Fruit fly (Drosophila melanogaster) whole organism, prepupa: ENCODE measurements around the gene CG2747.

Experiments used
- Blimp-1 ChIP-seq: fragments of 200-800 bp; sonication (Bioruptor generic); optimal IDR thresholded peaks from 3 replicates; lab custom pipeline; 2017; ENCODE audit warnings: missing biosample characterization, missing genetic modification characterization, mild to moderate bottlenecking, moderate library complexity, missing genetic modification reagents
- CG10631 ChIP-seq: fragments of 200-800 bp; sonication (Bioruptor generic); optimal IDR thresholded peaks from 2 replicates; lab custom pipeline; 2016; ENCODE audit warnings: missing biosample characterization, missing genetic modification characterization
- CG11762 ChIP-seq: fragments of 200-800 bp; sonication (Bioruptor generic); optimal IDR thresholded peaks from 3 replicates; lab custom pipeline; 2016; ENCODE audit warnings: missing biosample characterization, missing genetic modification characterization; ENCODE audit not compliant: insufficient read depth
- CG1621 ChIP-seq: fragments of 200-800 bp; sonication (Bioruptor generic); optimal IDR thresholded peaks from 3 replicates; lab custom pipeline; 2018; ENCODE audit warnings: missing biosample characterization, mild to moderate bottlenecking, missing genetic modification characterization
- CG16779 ChIP-seq: fragments of 200-800 bp; sonication (Bioruptor generic); optimal IDR thresholded peaks from 3 replicates; lab custom pipeline; 2017; ENCODE audit warnings: missing biosample characterization, mild to moderate bottlenecking, missing genetic modification characterization
- CG31627 ChIP-seq: fragments of 200-800 bp; sonication (Bioruptor generic); optimal IDR thresholded peaks from 3 replicates; lab custom pipeline; 2016; ENCODE audit warnings: missing biosample characterization, missing genetic modification characterization
- CG34406 ChIP-seq: fragments of 200-800 bp; sonication (Bioruptor generic); optimal IDR thresholded peaks from 3 replicates; lab custom pipeline; 2016; ENCODE audit warnings: missing biosample characterization, missing genetic modification characterization
- CG6792 ChIP-seq: fragments of 200-800 bp; sonication (Bioruptor generic); optimal IDR thresholded peaks from 3 replicates; lab custom pipeline; 2016; ENCODE audit warnings: missing biosample characterization, missing genetic modification characterization
- CG6808 ChIP-seq: fragments of 200-800 bp; sonication (Bioruptor generic); optimal IDR thresholded peaks from 3 replicates; lab custom pipeline; 2017; ENCODE audit warnings: missing biosample characterization, missing genetic modification characterization, mild to moderate bottlenecking, moderate library complexity, missing genetic modification reagents
- CG6854 ChIP-seq: fragments of 200-800 bp; sonication (Bioruptor generic); optimal IDR thresholded peaks from 2 replicates; lab custom pipeline; 2017; ENCODE audit warnings: missing biosample characterization, mild to moderate bottlenecking, missing genetic modification characterization
- CG8319 ChIP-seq: fragments of 200-800 bp; sonication (Bioruptor generic); optimal IDR thresholded peaks from 3 replicates; lab custom pipeline; 2016; ENCODE audit warnings: missing biosample characterization, missing genetic modification characterization
- CG9139 ChIP-seq: fragments of 200-800 bp; sonication (Bioruptor generic); optimal IDR thresholded peaks from 3 replicates; lab custom pipeline; 2017; ENCODE audit warnings: missing biosample characterization, mild to moderate bottlenecking, missing genetic modification characterization
- Eip75B ChIP-seq: fragments of 200-800 bp; sonication (Bioruptor generic); optimal IDR thresholded peaks from 3 replicates; lab custom pipeline; 2016; ENCODE audit warnings: missing biosample characterization, missing genetic modification characterization
- Eip78C ChIP-seq: fragments of 200-800 bp; sonication (Bioruptor generic); peaks from one replicate; lab custom pipeline; 2016; ENCODE audit warnings: missing biosample characterization, missing genetic modification characterization
- Eip93F ChIP-seq: fragments of 200-800 bp; sonication (Bioruptor generic); optimal IDR thresholded peaks from 2 replicates; lab custom pipeline; 2016; ENCODE audit warnings: missing biosample characterization, mild to moderate bottlenecking, missing genetic modification characterization
- Ets21C ChIP-seq: fragments of 200-800 bp; sonication (Bioruptor generic); optimal IDR thresholded peaks from 3 replicates; lab custom pipeline; 2016; ENCODE audit warnings: missing biosample characterization, missing genetic modification characterization
- Ets96B ChIP-seq: fragments of 200-800 bp; optimal IDR thresholded peaks from 2 replicates; lab custom pipeline; 2019; ENCODE audit warnings: missing biosample characterization, mild to moderate bottlenecking, missing genetic modification characterization, moderate library complexity
- Hr39 ChIP-seq: fragments of 200-800 bp; sonication (Bioruptor generic); optimal IDR thresholded peaks from 2 replicates; lab custom pipeline; 2016; ENCODE audit warnings: missing biosample characterization, missing genetic modification characterization
- Hr4 ChIP-seq: fragments of 200-800 bp; sonication (Bioruptor generic); optimal IDR thresholded peaks from 3 replicates; lab custom pipeline; 2016; ENCODE audit warnings: missing biosample characterization, missing genetic modification characterization
- Lpt ChIP-seq: fragments of 200-800 bp; sonication (Bioruptor generic); optimal IDR thresholded peaks from 3 replicates; lab custom pipeline; 2016; ENCODE audit warnings: missing biosample characterization, missing genetic modification characterization
- OdsH ChIP-seq: fragments of 200-800 bp; sonication (Bioruptor generic); optimal IDR thresholded peaks from 3 replicates; lab custom pipeline; 2016; ENCODE audit warnings: missing biosample characterization, missing genetic modification characterization
- Sox14 ChIP-seq: fragments of 200-800 bp; sonication (Bioruptor generic); optimal IDR thresholded peaks from 3 replicates; lab custom pipeline; 2016; ENCODE audit warnings: missing biosample characterization, missing genetic modification characterization
- Sox15 ChIP-seq: fragments of 200-800 bp; sonication (Bioruptor generic); optimal IDR thresholded peaks from 3 replicates; lab custom pipeline; 2016; ENCODE audit warnings: missing biosample characterization, missing genetic modification characterization
- achi ChIP-seq: fragments of 200-800 bp; sonication (Bioruptor generic); optimal IDR thresholded peaks from 3 replicates; lab custom pipeline; 2016; ENCODE audit warnings: missing biosample characterization, missing genetic modification characterization
- cyc ChIP-seq: fragments of 200-800 bp; sonication (Bioruptor generic); optimal IDR thresholded peaks from 3 replicates; lab custom pipeline; 2016; ENCODE audit warnings: missing biosample characterization, missing genetic modification characterization
- dsx ChIP-seq: fragments of 200-800 bp; optimal IDR thresholded peaks from 3 replicates; lab custom pipeline; 2019; ENCODE audit warnings: missing biosample characterization, mild to moderate bottlenecking, missing genetic modification characterization, moderate library complexity; ENCODE audit not compliant: poor library complexity, severe bottlenecking
- eg ChIP-seq: fragments of 200-800 bp; sonication (Bioruptor generic); IDR thresholded peaks from 3 replicates; pipeline ENCODE4 v1.3.6; 2022; ENCODE audit warnings: missing biosample characterization, missing genetic modification characterization
- esn ChIP-seq: fragments of 200-800 bp; sonication (Bioruptor generic); optimal IDR thresholded peaks from 2 replicates; lab custom pipeline; 2016; ENCODE audit warnings: missing biosample characterization, mild to moderate bottlenecking, missing genetic modification characterization, moderate library complexity
- fd85E ChIP-seq: fragments of 200-800 bp; sonication (Bioruptor generic); optimal IDR thresholded peaks from 3 replicates; lab custom pipeline; 2016; ENCODE audit warnings: missing biosample characterization, missing genetic modification characterization
- fkh ChIP-seq: fragments of 200-800 bp; sonication (Bioruptor generic); optimal IDR thresholded peaks from 3 replicates; lab custom pipeline; 2017; ENCODE audit warnings: missing biosample characterization, mild to moderate bottlenecking, missing genetic modification characterization, moderate library complexity
- net ChIP-seq: fragments of 200-800 bp; sonication (Bioruptor generic); optimal IDR thresholded peaks from 3 replicates; lab custom pipeline; 2016; ENCODE audit warnings: missing biosample characterization, missing genetic modification characterization
- pdm3 ChIP-seq: fragments of 200-800 bp; sonication (Bioruptor generic); optimal IDR thresholded peaks from 3 replicates; lab custom pipeline; 2016; ENCODE audit warnings: missing biosample characterization, missing genetic modification characterization
- spab ChIP-seq: fragments of 200-800 bp; sonication (Bioruptor generic); optimal IDR thresholded peaks from 2 replicates; lab custom pipeline; 2017; ENCODE audit warnings: missing biosample characterization, mild to moderate bottlenecking, missing genetic modification characterization, missing genetic modification reagents
- svp ChIP-seq: fragments of 200-800 bp; sonication (Bioruptor generic); peaks from one replicate; lab custom pipeline; 2016; ENCODE audit warnings: missing biosample characterization, missing genetic modification characterization
- vri ChIP-seq: fragments of 200-800 bp; sonication (Bioruptor generic); optimal IDR thresholded peaks from 3 replicates; lab custom pipeline; 2016; ENCODE audit warnings: missing biosample characterization, mild to moderate bottlenecking, missing genetic modification characterization

The CG2747 gene

DNA sequence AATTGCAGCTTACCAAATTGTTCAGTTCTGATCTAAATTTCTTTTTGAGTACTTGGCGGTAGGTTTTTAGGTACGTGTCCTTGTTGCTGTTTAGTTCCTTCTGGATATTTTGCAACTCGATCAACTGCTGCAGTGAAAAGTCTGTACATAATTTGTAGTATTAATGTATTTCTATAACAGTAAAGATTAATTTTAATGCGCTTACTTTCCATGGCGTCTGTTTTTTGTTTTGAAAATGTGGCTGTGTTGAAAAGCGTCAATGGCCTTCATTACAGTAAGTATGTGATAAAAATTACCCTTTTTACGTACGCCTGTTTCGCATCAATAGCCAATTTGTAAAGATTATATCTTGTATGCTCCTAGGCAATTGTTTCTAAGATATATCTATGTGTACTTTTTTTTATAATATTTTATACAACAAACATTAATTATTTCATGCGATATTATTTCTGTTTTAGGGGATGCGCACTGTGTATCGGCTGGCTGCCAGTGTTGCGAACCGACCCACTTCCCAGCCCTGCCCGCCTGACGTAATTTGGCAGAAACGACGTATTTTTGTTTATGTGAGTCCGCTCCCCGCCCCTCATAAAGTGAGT lies 29.4 kb downstream of the CG2747 start, which contains the start of the genes Kmn2 and CG2698 (continued):
- TF ChIP-seq CG6792 (peak; percentile 96), CG16779 (peak; percentile 89), achi (GFP tag; lab: Kevin White, UChicago) (peak; percentile 96), cyc (GFP tag; lab: Kevin White, UChicago) (peak; percentile 95), Ets21C (GFP tag; lab: Kevin White, UChicago) (peak; percentile 91), CG10631 (GFP tag; lab: Kevin White, UChicago) (peak; percentile 97), pdm3 (GFP tag; lab: Kevin White, UChicago) (peak; percentile 94), Blimp-1 (GFP tag; lab: Kevin White, UChicago) (peak; percentile 90), CG8319 (GFP tag; lab: Kevin White, UChicago) (peak; percentile 95), OdsH (GFP tag; lab: Kevin White, UChicago) (peak; percentile 97), CG31627 (GFP tag; lab: Kevin White, UChicago) (peak; percentile 95), svp (peak; percentile 98), Lpt (GFP tag; lab: Kevin White, UChicago) (peak; percentile 88), Eip93F (peak; percentile 86), eg (GFP tag; lab: Robert Waterston, UW) (peak; percentile 97), Eip75B (peak; percentile 94)
- TF ChIP-seq, all 60 proteins: peak for 57

DNA sequence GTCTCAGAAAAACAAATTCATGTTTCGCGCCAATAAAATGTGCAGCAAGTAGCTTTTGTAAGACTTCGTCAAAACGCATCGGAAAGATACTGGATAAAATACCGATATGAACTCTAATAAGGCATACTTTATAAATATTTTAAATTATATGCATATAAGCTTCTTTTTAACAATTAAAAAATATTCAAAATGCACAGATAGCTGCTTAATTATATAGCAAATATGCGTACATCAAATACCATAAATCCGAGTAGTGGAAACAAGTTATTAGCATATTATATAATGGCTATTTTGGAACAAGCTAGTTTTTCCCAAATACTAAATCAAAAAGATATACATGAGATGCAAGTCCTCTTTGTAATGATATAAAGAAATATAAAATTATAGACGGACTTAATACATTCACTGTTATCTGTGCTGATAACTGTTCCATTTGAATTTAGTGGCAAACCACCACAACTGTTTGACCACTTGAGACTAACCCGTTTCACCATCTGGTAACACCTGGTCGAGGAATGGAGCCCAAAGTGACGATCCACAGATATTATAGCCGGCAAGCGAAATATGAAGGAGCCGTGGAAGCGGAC lies 31.0 kb downstream of the CG2747 start, which contains the start of gene PIG-H:
Gene PIG-H (plus strand): TSS at position 303 of the 587 bp plus-strand sequence.
- TF ChIP-seq Sox15 (GFP tag; lab: Kevin White, UChicago) = no peak
- TF ChIP-seq esn (GFP tag; lab: Kevin White, UChicago) = peak; percentile 16
- peak; percentile 16 for TF ChIP-seq Hr39 (GFP tag; lab: Kevin White, UChicago)
- TF ChIP-seq Sox14 = peak; percentile 14
- no peak for TF ChIP-seq CG11762 (GFP tag; lab: Kevin White, UChicago)
- peak; percentile 84 for TF ChIP-seq vri (GFP tag; lab: Kevin White, UChicago)
- TF ChIP-seq Eip78C (GFP tag; lab: Kevin White, UChicago) = no peak

DNA sequence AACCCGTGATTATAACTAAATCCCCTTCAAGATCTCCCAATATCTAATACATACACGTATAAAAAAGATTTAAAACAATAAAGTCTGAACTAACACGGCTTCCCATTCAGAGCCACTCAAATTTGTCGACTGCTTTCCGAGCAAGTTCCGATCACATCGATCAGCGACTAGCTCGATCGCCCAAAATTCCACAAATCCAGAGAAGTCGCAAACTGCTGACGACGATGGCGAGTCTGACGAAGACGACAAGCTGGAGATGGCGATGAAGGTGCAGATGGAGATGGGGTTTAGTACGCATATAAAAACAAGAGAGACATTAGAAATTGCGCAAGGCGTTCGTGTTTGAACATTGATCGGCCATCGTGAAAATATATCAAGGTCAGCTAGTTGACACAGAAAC lies 31.8 kb downstream of the CG2747 start:
- TF ChIP-seq eg (GFP tag; lab: Robert Waterston, UW) = no peak
- no peak for TF ChIP-seq OdsH (GFP tag; lab: Kevin White, UChicago)
- TF ChIP-seq esn (GFP tag; lab: Kevin White, UChicago) = no peak

DNA sequence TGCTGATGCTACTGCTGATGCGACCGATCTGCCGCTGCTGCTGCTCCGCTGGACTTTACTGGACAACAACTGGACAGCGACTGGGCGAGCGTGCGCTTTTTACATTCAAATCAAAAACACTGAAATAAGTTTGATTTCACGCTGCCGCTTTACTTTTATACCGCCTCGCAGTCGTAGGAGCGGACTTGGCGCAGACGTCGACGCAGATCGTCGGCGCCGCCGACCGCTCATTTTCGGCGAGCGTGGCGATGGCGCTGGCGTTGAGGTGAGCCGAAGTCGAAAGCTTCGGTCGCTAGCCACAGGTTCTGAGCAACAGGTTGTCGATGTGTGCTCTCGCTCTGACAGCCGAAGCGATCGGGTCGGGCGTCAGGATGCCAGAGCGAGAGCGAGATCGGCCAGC lies 34.9 kb downstream of the CG2747 start, which contains the start of gene Elovl7:
Gene Elovl7 (minus strand): TSS at position 131 of the 400 bp plus-strand sequence.
- TF ChIP-seq Eip78C (GFP tag; lab: Kevin White, UChicago) = peak; percentile 28
- TF ChIP-seq esn (GFP tag; lab: Kevin White, UChicago) = no peak
- TF ChIP-seq fkh (GFP tag; lab: Kevin White, UChicago) = no peak
- peak; percentile 76 for TF ChIP-seq CG6854 (GFP tag; lab: Kevin White, UChicago)
- no peak for TF ChIP-seq fd85E (GFP tag; lab: Kevin White, UChicago)
- no peak for TF ChIP-seq CG1621 (tag; lab: Kevin White, UChicago)
- no peak for TF ChIP-seq Ets96B
- TF ChIP-seq net (GFP tag; lab: Kevin White, UChicago) = no peak
- no peak for TF ChIP-seq spab (GFP tag; lab: Kevin White, UChicago)
- no peak for TF ChIP-seq dsx (GFP tag; lab: Kevin White, UChicago)
- TF ChIP-seq Hr4 (GFP tag; lab: Kevin White, UChicago) = no peak
- no peak for TF ChIP-seq CG6808 (GFP tag; lab: Kevin White, UChicago)
- no peak for TF ChIP-seq cyc (GFP tag; lab: Kevin White, UChicago)
- TF ChIP-seq CG9139 (GFP tag; lab: Kevin White, UChicago) = no peak
- TF ChIP-seq Eip93F = no peak
- TF ChIP-seq CG34406 = no peak
